In genomic region chrII:9498589-9498988, ce11 we compare ENCODE assay signal across 1 worm cellular context.
TF ChIP-seq lines count a peak whose summit lies in the region.

No protein-coding gene starts in this region.

TF ChIP-seq in whole organism, L1 larva, 84 proteins besides CTCF, POLR2A, EP300 and RAD21 (continued from another document):
- TF ChIP-seq elt-2 (tag; optimal IDR thresholded peaks at IDR 0.05; lab: Kevin White, UChicago) = peak; percentile 51
- no peak for TF ChIP-seq egl-27 (tag; optimal IDR thresholded peaks at IDR 0.05; lab: Kevin White, UChicago)
- TF ChIP-seq lin-15B (tag; optimal IDR thresholded peaks at IDR 0.05; lab: Kevin White, UChicago) = no peak
- peak; percentile 1 for TF ChIP-seq fkh-8 (tag; optimal IDR thresholded peaks at IDR 0.05; lab: Kevin White, UChicago)
